Worm (Caenorhabditis elegans): ENCODE measurements around the gene K11D12.12.

Gene K11D12.12

DNA sequence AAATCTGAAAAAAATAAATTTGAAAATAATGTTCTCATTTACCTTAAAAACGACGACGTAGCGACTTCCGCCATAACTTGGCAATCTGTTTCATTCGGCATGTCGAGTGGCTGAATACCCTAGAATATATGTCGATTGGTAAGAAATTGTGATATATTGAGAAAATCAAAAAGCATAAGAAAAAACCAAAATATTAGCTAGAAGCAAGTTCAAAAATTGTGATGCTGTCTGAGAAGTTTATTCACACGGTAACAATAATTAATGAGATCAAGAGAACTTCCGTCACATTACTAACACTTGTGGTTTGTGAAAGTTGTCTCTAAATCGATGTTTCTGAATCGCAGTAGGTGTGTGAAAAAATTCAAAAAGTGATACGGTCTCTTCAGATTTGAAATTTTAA is 50.0 kb downstream of the K11D12.12 start, which contains the start of gene srab-1:
Gene srab-1, minus strand, starts transcription at position 101 of the 400 bp plus-strand sequence.
- TF ChIP-seq F37D6.2 (tag; optimal IDR thresholded peaks at IDR 0.05): no peak
- TF ChIP-seq tra-1 (GFP tag; IDR thresholded peaks at IDR 0.05): no peak
- TF ChIP-seq skn-1 (tag; optimal IDR thresholded peaks at IDR 0.05): no peak
- TF ChIP-seq dmd-6 (GFP tag; IDR thresholded peaks at IDR 0.05): no peak
- TF ChIP-seq ZK546.5 (tag; optimal IDR thresholded peaks at IDR 0.05): no peak
- no peak for TF ChIP-seq lin-38 (GFP tag; IDR thresholded peaks at IDR 0.05)
- no peak for TF ChIP-seq daf-12 (tag; optimal IDR thresholded peaks at IDR 0.05)
- no peak for TF ChIP-seq lin-15B (tag; optimal IDR thresholded peaks at IDR 0.05)
- TF ChIP-seq ZK337.2 (GFP tag; IDR thresholded peaks at IDR 0.05): no peak
- no peak for TF ChIP-seq attf-4 (tag; optimal IDR thresholded peaks at IDR 0.05)
- TF ChIP-seq ceh-32 (tag; optimal IDR thresholded peaks at IDR 0.05; ENCODE audit: poor library complexity): no peak
